Fruit fly (Drosophila melanogaster) whole organism, embryonic: ENCODE results near the gene Cpr64Ab.

ENCODE experiments used
- Atf-2 ChIP-seq: fragments of 200-800 bp; sonication (Bioruptor generic); optimal IDR thresholded peaks from 2 replicates; lab custom pipeline; 2016; ENCODE audit warnings: missing biosample characterization, missing genetic modification characterization
- CG13123 ChIP-seq: fragments of 200-800 bp; sonication (Bioruptor generic); optimal IDR thresholded peaks from 2 replicates; lab custom pipeline; 2016; ENCODE audit warnings: missing biosample characterization, missing genetic modification characterization
- CG15479 ChIP-seq: fragments of 200-800 bp; sonication (Bioruptor generic); optimal IDR thresholded peaks from 3 replicates; lab custom pipeline; 2019; ENCODE audit warnings: missing biosample characterization, mild to moderate bottlenecking, missing genetic modification characterization, moderate library complexity
- CG17385 ChIP-seq: fragments of 200-800 bp; sonication (Bioruptor generic); optimal IDR thresholded peaks from 3 replicates; lab custom pipeline; 2018; ENCODE audit warnings: missing biosample characterization, mild to moderate bottlenecking, missing genetic modification characterization
- CG17802 ChIP-seq: fragments of 200-800 bp; sonication (Bioruptor generic); optimal IDR thresholded peaks from 2 replicates; lab custom pipeline; 2018; ENCODE audit warnings: missing biosample characterization, mild to moderate bottlenecking, missing genetic modification characterization, moderate library complexity
- CG17829 ChIP-seq: fragments of 200-800 bp; optimal IDR thresholded peaks from 2 replicates; lab custom pipeline; 2019; ENCODE audit warnings: missing biosample characterization, mild to moderate bottlenecking, missing genetic modification characterization, moderate library complexity
- CG2199 ChIP-seq: fragments of 200-800 bp; sonication (Bioruptor generic); IDR thresholded peaks from 3 replicates; pipeline ENCODE4 v1.3.6; 2022; ENCODE audit warnings: missing biosample characterization, missing genetic modification characterization
- CG30431 ChIP-seq: fragments of 200-800 bp; sonication (Bioruptor generic); optimal IDR thresholded peaks from 2 replicates; lab custom pipeline; 2017; ENCODE audit warnings: missing biosample characterization, missing genetic modification characterization
- CG31441 ChIP-seq: fragments of 200-800 bp; sonication (Bioruptor generic); IDR thresholded peaks from 2 replicates; pipeline ENCODE4 v1.3.6; 2022; ENCODE audit warnings: missing biosample characterization, missing genetic modification characterization
- CG3163 ChIP-seq: fragments of 200-800 bp; sonication (Bioruptor generic); optimal IDR thresholded peaks from 3 replicates; lab custom pipeline; 2016; ENCODE audit warnings: missing biosample characterization, missing genetic modification characterization
- CG32532 ChIP-seq: fragments of 200-800 bp; sonication (Bioruptor generic); IDR thresholded peaks from 2 replicates; pipeline ENCODE4 v1.3.6; 2022; ENCODE audit warnings: missing biosample characterization, missing genetic modification characterization
- CG3995 ChIP-seq: fragments of 200-800 bp; sonication (Bioruptor generic); optimal IDR thresholded peaks from 3 replicates; lab custom pipeline; 2016; ENCODE audit warnings: missing biosample characterization, missing genetic modification characterization
- CG4360 ChIP-seq: fragments of 200-800 bp; sonication (Bioruptor generic); IDR thresholded peaks from 2 replicates; pipeline ENCODE4 v1.3.6; 2022; ENCODE audit warnings: missing biosample characterization, missing genetic modification characterization
- CG4820 ChIP-seq: fragments of 200-800 bp; sonication (Bioruptor generic); optimal IDR thresholded peaks from 3 replicates; lab custom pipeline; 2016; ENCODE audit warnings: missing biosample characterization, missing genetic modification characterization
- CG6683 ChIP-seq: fragments of 200-800 bp; sonication (Bioruptor generic); optimal IDR thresholded peaks from 2 replicates; lab custom pipeline; 2017; ENCODE audit warnings: missing biosample characterization, mild to moderate bottlenecking, missing genetic modification characterization, missing genetic modification reagents
- HmgD ChIP-seq: fragments of 200-800 bp; sonication (Bioruptor generic); optimal IDR thresholded peaks from 3 replicates; lab custom pipeline; 2016; ENCODE audit warnings: missing biosample characterization, missing genetic modification characterization
- Jarid2 ChIP-seq: fragments of 200-800 bp; sonication (Bioruptor generic); optimal IDR thresholded peaks from 3 replicates; lab custom pipeline; 2017; ENCODE audit warnings: mild to moderate bottlenecking, missing biosample characterization, missing genetic modification reagents, missing genetic modification characterization
- Lpt ChIP-seq: fragments of >200 bp; optimal IDR thresholded peaks from 2 replicates; lab custom pipeline; 2018; ENCODE audit warnings: missing biosample characterization, missing genetic modification characterization
- Med ChIP-seq: fragments of 200-800 bp; sonication (Bioruptor generic); peaks from one replicate; lab custom pipeline; 2016; ENCODE audit warnings: missing biosample characterization, missing genetic modification characterization, mild to moderate bottlenecking, inconsistent platforms, moderate library complexity
- Myb ChIP-seq: fragments of 200-800 bp; sonication (Bioruptor generic); optimal IDR thresholded peaks from 2 replicates; lab custom pipeline; 2016; ENCODE audit warnings: missing biosample characterization, missing genetic modification characterization
- Sox102F ChIP-seq: fragments of 200-800 bp; sonication (Bioruptor generic); optimal IDR thresholded peaks from 2 replicates; lab custom pipeline; 2018; ENCODE audit warnings: missing biosample characterization, mild to moderate bottlenecking, missing genetic modification characterization, moderate library complexity
- Sry-β ChIP-seq: fragments of 200-800 bp; sonication (Bioruptor generic); optimal IDR thresholded peaks from 2 replicates; lab custom pipeline; 2018; ENCODE audit warnings: missing biosample characterization, mild to moderate bottlenecking, missing genetic modification characterization, moderate library complexity
- Trl ChIP-seq, 3 experiments: fragments of >200 bp in 2 of 3; fragments of 200-800 bp in 1 of 3; sonication (Bioruptor generic) in 1 of 3; optimal IDR thresholded peaks; 2 replicates in 1 of 3; 3 replicates in 2 of 3; lab custom pipeline; 2016 to 2017; ENCODE audit warnings: missing biosample characterization in 1 of 3, missing genetic modification characterization in 1 of 3
- cg ChIP-seq: fragments of 200-800 bp; sonication (Bioruptor generic); optimal IDR thresholded peaks from 3 replicates; lab custom pipeline; 2019; ENCODE audit warnings: missing biosample characterization, mild to moderate bottlenecking, missing genetic modification characterization, moderate library complexity
- ci ChIP-seq: fragments of 200-800 bp; sonication (Bioruptor generic); IDR thresholded peaks from 3 replicates; pipeline ENCODE4 v1.3.6; 2022; ENCODE audit warnings: missing biosample characterization, missing genetic modification characterization
- crol ChIP-seq: fragments of 200-800 bp; sonication (Bioruptor generic); IDR thresholded peaks from 2 replicates; pipeline ENCODE4 v1.3.6; 2022; ENCODE audit warnings: missing biosample characterization, missing genetic modification characterization
- gt ChIP-seq: fragments of 200-800 bp; sonication (Bioruptor generic); IDR thresholded peaks from 2 replicates; pipeline ENCODE4 v1.3.6; 2022; ENCODE audit warnings: missing biosample characterization, missing genetic modification characterization
- kni ChIP-seq: fragments of 200-800 bp; sonication (Bioruptor generic); optimal IDR thresholded peaks from 3 replicates; lab custom pipeline; 2017; ENCODE audit warnings: mild to moderate bottlenecking, missing biosample characterization, missing genetic modification reagents, missing genetic modification characterization
- lilli ChIP-seq: fragments of 200-800 bp; sonication (Bioruptor generic); optimal IDR thresholded peaks from 3 replicates; lab custom pipeline; 2016; ENCODE audit warnings: missing biosample characterization, missing genetic modification characterization
- lola ChIP-seq, 3 experiments: fragments of >200 bp in 2 of 3; fragments of 200-800 bp in 1 of 3; sonication (Bioruptor generic) in 1 of 3; optimal IDR thresholded peaks; 2 replicates each; lab custom pipeline; 2017 to 2019; ENCODE audit warnings: missing biosample characterization in 3 of 3, missing genetic modification characterization in 3 of 3, mild to moderate bottlenecking in 1 of 3, moderate library complexity in 1 of 3
- nom ChIP-seq: fragments of 200-800 bp; sonication (Bioruptor generic); optimal IDR thresholded peaks from 2 replicates; lab custom pipeline; 2017; ENCODE audit warnings: missing biosample characterization, missing genetic modification characterization, mild to moderate bottlenecking, moderate library complexity, missing genetic modification reagents
- pros ChIP-seq: fragments of 200-800 bp; sonication (Bioruptor generic); optimal IDR thresholded peaks from 3 replicates; lab custom pipeline; 2019; ENCODE audit warnings: missing biosample characterization, mild to moderate bottlenecking, missing genetic modification characterization, moderate library complexity
- rib ChIP-seq: fragments of 200-800 bp; sonication (Bioruptor generic); IDR thresholded peaks from 2 replicates; pipeline ENCODE4 v1.3.6; 2022; ENCODE audit warnings: missing biosample characterization, missing genetic modification characterization
- row ChIP-seq: fragments of 200-800 bp; sonication (Bioruptor generic); IDR thresholded peaks from 3 replicates; pipeline ENCODE4 v1.3.6; 2022; ENCODE audit warnings: missing biosample characterization, missing genetic modification characterization
- sob ChIP-seq: fragments of 200-800 bp; sonication (Bioruptor generic); IDR thresholded peaks from 2 replicates; pipeline ENCODE4 v1.3.6; 2022; ENCODE audit warnings: missing biosample characterization, missing genetic modification characterization
- tll ChIP-seq, 2 experiments: fragments of 200-800 bp in 1 of 2; fragments of >200 bp in 1 of 2; sonication (Bioruptor generic) in 1 of 2; optimal IDR thresholded peaks; 2 replicates each; lab custom pipeline; 2017 to 2019; ENCODE audit warnings: missing biosample characterization in 2 of 2, missing genetic modification characterization in 2 of 2, mild to moderate bottlenecking in 1 of 2, moderate library complexity in 1 of 2
- vfl ChIP-seq: fragments of 200-800 bp; sonication (Bioruptor generic); optimal IDR thresholded peaks from 2 replicates; lab custom pipeline; 2016; ENCODE audit warnings: missing biosample characterization, missing genetic modification characterization
- zen ChIP-seq: fragments of 200-800 bp; sonication (Bioruptor generic); optimal IDR thresholded peaks from 3 replicates; lab custom pipeline; 2018; ENCODE audit warnings: missing biosample characterization, mild to moderate bottlenecking, missing genetic modification characterization, moderate library complexity
- zen2 ChIP-seq: fragments of 200-800 bp; sonication (Bioruptor generic); IDR thresholded peaks from 3 replicates; pipeline ENCODE4 v1.3.6; 2022; ENCODE audit warnings: missing biosample characterization, missing genetic modification characterization; ENCODE audit not compliant: partially characterized antibody
- zf30C ChIP-seq: fragments of 200-800 bp; sonication (Bioruptor generic); optimal IDR thresholded peaks from 3 replicates; lab custom pipeline; 2018; ENCODE audit warnings: missing biosample characterization, mild to moderate bottlenecking, missing genetic modification characterization

Cpr64Ab gene

DNA sequence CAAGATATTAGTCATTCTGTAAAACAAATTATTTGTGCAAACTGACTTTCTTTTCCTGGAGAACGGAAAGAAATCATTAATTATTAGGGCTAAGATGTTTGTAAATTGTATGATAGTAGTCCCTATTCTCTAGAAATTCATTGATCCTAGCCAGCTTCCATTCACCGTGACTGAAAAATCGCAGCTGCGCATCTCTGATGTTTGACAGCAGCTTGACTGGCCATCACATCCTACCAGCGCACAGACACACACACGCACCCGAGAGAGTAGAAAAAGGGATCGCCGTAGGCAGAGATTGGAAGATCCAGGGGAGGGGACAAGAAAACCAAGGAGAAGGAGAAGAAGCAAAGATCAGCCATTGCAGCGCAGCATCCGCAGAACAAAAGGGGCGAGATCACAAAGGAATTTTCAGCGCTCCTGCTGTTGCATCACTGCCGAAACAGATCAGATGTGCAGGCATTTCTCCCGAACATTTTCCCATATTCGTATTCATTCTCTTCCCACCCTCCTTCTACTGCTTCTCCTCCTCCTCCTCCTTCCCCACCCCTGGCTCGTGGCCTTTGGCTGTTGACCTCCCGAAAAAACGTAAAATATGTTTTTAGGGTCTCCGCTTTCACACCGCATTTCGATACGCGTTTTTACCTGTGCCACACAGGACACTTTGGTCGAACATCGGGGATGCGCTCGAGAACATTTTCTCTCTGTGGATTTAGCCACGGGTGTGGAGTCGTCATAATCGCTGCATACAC is 41.7 kb upstream of the Cpr64Ab start (continued):
- no peak for TF ChIP-seq Jarid2
- no peak for TF ChIP-seq vfl (GFP tag; lab: Kevin White, UChicago)
- TF ChIP-seq Lpt (GFP tag; lab: Kevin White, UChicago), result peak; percentile 81
- TF ChIP-seq kni, result peak; percentile 86
- peak; percentile 6 for TF ChIP-seq CG17802
- TF ChIP-seq rib, result 0 out of 2 replicates have a peak, but pooled peaks have one; percentile 12
- peak; percentile 77 for TF ChIP-seq crol (GFP tag; lab: Robert Waterston, UW)
- TF ChIP-seq zf30C (GFP tag; lab: Kevin White, UChicago), result peak; percentile 89

DNA sequence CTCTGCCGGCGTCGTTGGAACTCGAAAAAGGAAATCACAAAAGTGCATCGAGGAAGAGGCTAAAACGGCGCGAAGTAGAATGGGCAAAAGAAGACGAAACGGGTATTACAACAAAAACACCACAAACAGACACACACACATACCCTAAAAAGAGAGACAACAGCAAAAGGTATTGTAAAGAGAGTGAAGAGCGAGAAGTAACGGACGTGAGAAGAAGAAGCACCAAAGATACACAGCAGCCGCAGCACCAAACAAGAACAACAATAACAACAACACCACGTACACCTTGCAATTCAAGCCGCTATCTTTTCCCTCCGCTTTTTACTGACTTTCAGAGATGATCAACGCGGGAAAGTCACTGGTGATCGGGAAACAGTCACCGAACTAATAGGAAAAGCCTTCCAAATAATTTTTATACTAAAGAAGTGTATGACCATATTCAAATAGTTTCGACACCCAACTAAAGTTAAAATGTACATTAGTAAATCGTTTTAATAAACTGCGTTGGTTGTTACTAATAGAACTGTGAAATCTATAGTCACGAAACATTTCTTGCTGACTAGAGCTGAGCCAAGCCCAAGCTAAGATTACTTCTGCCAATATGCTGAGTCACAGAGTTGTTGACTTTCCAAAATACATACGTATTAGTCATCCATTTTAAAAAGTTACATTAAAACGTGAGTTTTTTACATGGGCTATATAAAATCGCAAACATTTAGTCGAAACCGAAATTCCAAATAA is 41.0 kb upstream of the Cpr64Ab start:
- no peak for TF ChIP-seq CG30431 (GFP tag; lab: Kevin White, UChicago)
- TF ChIP-seq cg (GFP tag; lab: Kevin White, UChicago), result peak; percentile 65
- TF ChIP-seq CG6683 (GFP tag; lab: Kevin White, UChicago), result no peak
- peak; percentile 91 for TF ChIP-seq CG17385 (GFP tag; lab: Kevin White, UChicago)
- TF ChIP-seq Atf-2, result peak; percentile 20
- TF ChIP-seq zen2 (GFP tag; lab: Robert Waterston, UW), result 0 out of 3 replicates have a peak, but pooled peaks have one; percentile 39
- TF ChIP-seq CG32532 (GFP tag; lab: Robert Waterston, UW), result no peak
- TF ChIP-seq kni, result peak; percentile 46
- no peak for TF ChIP-seq gt
- TF ChIP-seq nom (GFP tag; lab: Kevin White, UChicago), result peak; percentile 65
- peak in 1 of 3 experiments; percentile 8 for TF ChIP-seq lola (GFP tag; optimal IDR thresholded peaks at IDR 0.05; lab: Kevin White, UChicago)
- TF ChIP-seq CG4820 (GFP tag; lab: Kevin White, UChicago), result no peak
- peak; percentile 99 for TF ChIP-seq CG4360 (GFP tag; lab: Robert Waterston, UW)
- 0 out of 3 replicates have a peak, but pooled peaks have one; percentile 24 for TF ChIP-seq ci (GFP tag; lab: Robert Waterston, UW)
- TF ChIP-seq row (GFP tag; lab: Robert Waterston, UW), result peak; percentile 40
- TF ChIP-seq CG31441 (GFP tag; lab: Robert Waterston, UW), result peak; percentile 48; the same call in 1 of the 2 replicates
- TF ChIP-seq Sox102F, result no peak
- peak; percentile 2 for TF ChIP-seq CG17829 (tag; lab: Kevin White, UChicago)
- TF ChIP-seq CG3163 (GFP tag; lab: Kevin White, UChicago), result peak; percentile 81
- TF ChIP-seq Sry-β (GFP tag; lab: Kevin White, UChicago), result peak; percentile 85
- no peak for TF ChIP-seq sob
- no peak for TF ChIP-seq zen
- peak; percentile 90 for TF ChIP-seq pros (GFP tag; lab: Kevin White, UChicago)
- TF ChIP-seq Trl (optimal IDR thresholded peaks at IDR 0.05; lab: Kevin White, UChicago), result peak; percentile 42 to 62
- no peak for TF ChIP-seq Trl (GFP tag; optimal IDR thresholded peaks at IDR 0.05; lab: Kevin White, UChicago)
- TF ChIP-seq CG2199 (GFP tag; lab: Robert Waterston, UW), result 0 out of 3 replicates have a peak, but pooled peaks have one; percentile 16
- TF ChIP-seq Med (GFP tag; lab: Kevin White, UChicago), result peak; percentile 43
- TF ChIP-seq CG15479 (GFP tag; lab: Kevin White, UChicago), result peak; percentile 35
- TF ChIP-seq CG13123, result no peak
- peak; percentile 54 for TF ChIP-seq HmgD (GFP tag; lab: Kevin White, UChicago)
- TF ChIP-seq tll (GFP tag; optimal IDR thresholded peaks at IDR 0.05; lab: Kevin White, UChicago), result peak; percentile 23 to 75
- TF ChIP-seq lilli (GFP tag; lab: Kevin White, UChicago), result no peak
- peak; percentile 92 for TF ChIP-seq CG3995 (GFP tag; lab: Kevin White, UChicago)
- TF ChIP-seq Myb (GFP tag; lab: Kevin White, UChicago), result peak; percentile 8
